Worm (Caenorhabditis elegans): ENCODE data around the gene R10E9.2.

Gene R10E9.2

DNA sequence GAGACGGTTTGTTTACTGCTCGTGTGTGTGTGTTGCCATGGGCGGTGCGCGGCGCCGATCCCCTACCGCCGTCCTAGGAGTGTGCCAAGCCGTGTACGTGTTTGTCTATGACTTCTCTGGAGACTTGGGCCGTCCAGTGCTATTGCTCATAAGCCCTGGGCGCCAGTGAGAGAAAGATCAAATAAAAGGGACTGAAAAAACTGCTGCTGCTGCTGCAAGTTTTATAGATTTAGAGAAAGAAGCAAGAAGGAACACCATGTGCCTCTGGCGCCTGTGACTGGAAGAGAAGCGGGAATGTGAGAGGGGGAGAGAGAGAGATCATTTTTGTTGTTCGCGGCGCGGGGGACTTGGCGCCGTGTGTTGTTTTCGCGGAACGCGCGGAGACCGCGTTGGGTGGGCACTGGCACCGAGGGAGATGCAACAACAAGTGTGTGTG lies 19.9 kb upstream of the R10E9.2 start:
- TF ChIP-seq ceh-36 (tag; optimal IDR thresholded peaks at IDR 0.05) (no peak), scrt-1 (GFP tag; IDR thresholded peaks at IDR 0.05) (no peak), tra-4 (tag; optimal IDR thresholded peaks at IDR 0.05) (no peak), ets-7 (tag; optimal IDR thresholded peaks at IDR 0.05) (no peak), hnd-1 (tag; optimal IDR thresholded peaks at IDR 0.05) (no peak), pes-1 (GFP tag; IDR thresholded peaks at IDR 0.05) (no peak), tbx-37 (GFP tag; conservative IDR thresholded peaks at IDR 0.05) (no peak), flt-1 (GFP tag; IDR thresholded peaks at IDR 0.05) (no peak), F13C5.2 (tag; optimal IDR thresholded peaks at IDR 0.05) (no peak), aly-1 (tag; optimal IDR thresholded peaks at IDR 0.05) (no peak), B0310.2 (tag; optimal IDR thresholded peaks at IDR 0.05) (no peak), ceh-13 (GFP tag; optimal IDR thresholded peaks at IDR 0.05) (no peak), tbx-11 (GFP tag; IDR thresholded peaks at IDR 0.05) (no peak)

DNA sequence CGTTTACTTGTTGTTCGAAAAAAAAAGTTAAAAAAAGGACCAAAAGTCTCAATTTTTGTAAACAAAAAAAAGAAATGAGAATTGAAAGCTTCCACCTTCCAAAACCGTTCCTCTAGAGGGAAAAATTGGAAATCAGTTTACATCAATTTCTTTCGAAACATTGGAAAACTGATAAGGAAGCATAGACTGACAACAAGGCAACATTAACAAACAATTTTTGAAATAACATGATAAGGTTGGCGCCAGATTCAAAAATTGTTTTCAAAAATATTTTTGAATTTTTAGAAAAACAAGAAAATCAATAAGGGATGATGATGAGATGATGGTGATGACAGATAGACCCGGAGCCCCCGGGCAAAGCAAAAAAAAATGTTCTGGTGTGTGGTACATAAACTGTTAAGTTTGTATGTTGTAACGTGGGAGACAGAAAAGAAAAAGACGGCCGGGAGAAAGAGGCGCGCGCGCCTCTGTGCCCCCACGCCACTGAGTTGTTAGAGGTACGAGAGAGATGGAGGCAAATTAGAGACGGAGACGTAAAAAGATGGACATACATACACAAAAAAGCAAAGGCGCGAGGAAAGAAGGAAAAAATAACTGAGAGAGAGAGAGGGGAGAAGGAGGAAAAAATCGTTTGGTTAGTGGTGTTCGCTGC lies 16.0 kb upstream of the R10E9.2 start:
- no peak for TF ChIP-seq sea-1 (GFP tag; conservative IDR thresholded peaks at IDR 0.05)
- no peak for TF ChIP-seq aly-1 (tag; optimal IDR thresholded peaks at IDR 0.05)
- TF ChIP-seq tbx-37 (GFP tag; conservative IDR thresholded peaks at IDR 0.05) = 0 out of 2 replicates have a peak, but pooled peaks have one; percentile 6

DNA sequence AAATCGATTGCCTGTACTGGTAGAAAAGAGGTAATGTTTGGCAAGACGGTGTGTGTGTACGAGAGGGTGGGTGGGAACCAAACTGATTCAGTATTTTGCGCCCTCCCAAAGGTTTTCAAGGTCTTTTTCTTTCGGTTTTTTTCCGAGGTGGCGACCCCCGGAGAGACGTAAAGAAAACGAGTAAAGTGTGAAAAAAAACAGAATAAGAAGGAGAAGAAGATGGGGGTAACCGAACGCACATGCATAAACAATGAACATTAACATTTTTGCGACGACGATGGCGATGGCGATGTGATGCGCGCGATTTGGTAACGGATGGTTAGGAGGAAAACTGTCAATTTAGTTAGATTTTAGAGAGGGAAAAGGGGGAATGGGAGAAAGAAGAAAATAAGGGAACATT lies 14.3 kb upstream of the R10E9.2 start:
- no peak for TF ChIP-seq ceh-36 (tag; optimal IDR thresholded peaks at IDR 0.05)
- TF ChIP-seq flt-1 (GFP tag; IDR thresholded peaks at IDR 0.05) = no peak

DNA sequence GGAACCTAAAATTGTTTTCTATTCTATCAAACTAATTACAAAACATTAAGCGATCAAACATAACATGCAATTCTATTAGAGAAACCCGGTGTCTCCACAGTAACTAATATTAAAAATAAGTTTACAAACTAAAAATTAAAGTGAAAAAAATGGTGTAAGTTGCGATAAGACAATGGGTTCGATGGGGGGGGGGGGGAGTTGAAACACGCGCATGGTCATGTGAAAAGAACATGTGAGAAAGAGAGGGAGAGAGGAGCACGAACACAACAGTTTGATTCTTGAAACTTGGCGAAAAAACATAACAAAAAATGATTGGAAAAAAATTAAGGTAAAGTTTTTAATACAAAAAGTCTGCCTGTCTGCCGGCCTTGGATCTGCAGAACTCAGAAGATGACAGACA lies 12.9 kb upstream of the R10E9.2 start:
- no peak for TF ChIP-seq B0310.2 (tag; optimal IDR thresholded peaks at IDR 0.05)
- TF ChIP-seq pes-1 (GFP tag; IDR thresholded peaks at IDR 0.05) = no peak
- TF ChIP-seq ama-1 (optimal IDR thresholded peaks at IDR 0.05) = no peak
- TF ChIP-seq tbx-11 (GFP tag; IDR thresholded peaks at IDR 0.05) = no peak
- no peak for TF ChIP-seq sea-1 (GFP tag; conservative IDR thresholded peaks at IDR 0.05)
- TF ChIP-seq hnd-1 (tag; optimal IDR thresholded peaks at IDR 0.05) = no peak
- no peak for TF ChIP-seq scrt-1 (GFP tag; IDR thresholded peaks at IDR 0.05)

DNA sequence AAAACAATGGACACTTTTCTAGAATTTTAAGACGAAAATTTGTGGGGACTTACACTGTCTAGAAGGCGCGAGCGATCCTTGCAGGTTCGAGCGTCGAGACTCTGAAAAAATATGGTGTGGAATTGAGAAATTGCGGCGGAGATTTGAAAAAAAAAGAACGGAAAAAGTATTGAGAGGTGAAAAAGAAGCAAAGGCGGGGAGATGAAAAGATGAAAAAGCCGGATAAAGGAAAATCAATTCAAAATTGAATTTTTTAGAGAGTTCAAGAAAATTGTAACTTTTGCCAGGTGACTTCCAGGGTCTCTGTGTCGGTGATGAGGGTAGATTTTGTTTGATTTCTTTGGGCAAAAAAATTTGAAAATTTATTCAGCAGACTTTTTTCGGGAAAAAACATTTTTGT lies 12.2 kb upstream of the R10E9.2 start, which contains the start of gene msi-1:
Gene msi-1, minus strand, starts transcription at position 101 of the 400 bp plus-strand sequence.
- TF ChIP-seq pes-1 (GFP tag; IDR thresholded peaks at IDR 0.05) (no peak), ceh-36 (tag; optimal IDR thresholded peaks at IDR 0.05) (no peak), scrt-1 (GFP tag; IDR thresholded peaks at IDR 0.05) (no peak), hmbx-1 (tag; optimal IDR thresholded peaks at IDR 0.05) (no peak), tbx-37 (GFP tag; conservative IDR thresholded peaks at IDR 0.05) (no peak), B0310.2 (tag; optimal IDR thresholded peaks at IDR 0.05) (no peak)

DNA sequence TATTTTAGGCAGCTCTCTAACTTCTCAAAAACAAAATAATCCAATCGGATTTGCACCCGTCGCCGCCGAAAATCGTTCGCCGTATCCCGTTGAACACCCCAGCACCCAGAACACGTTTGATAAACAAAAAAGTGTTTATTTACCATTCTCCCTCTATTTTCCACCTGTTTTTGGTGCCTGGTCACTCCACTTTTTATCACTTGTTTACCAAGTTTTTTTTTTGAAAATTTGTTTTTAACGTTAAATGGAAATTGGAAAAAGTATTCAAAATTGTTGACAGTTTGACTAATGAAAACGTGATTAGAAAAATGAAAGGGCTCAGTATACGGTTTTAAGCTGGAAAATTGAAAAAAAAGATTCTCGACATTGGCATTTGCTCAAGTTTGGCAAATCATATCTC lies 10.9 kb upstream of the R10E9.2 start:
- TF ChIP-seq hnd-1 (tag; optimal IDR thresholded peaks at IDR 0.05) = no peak
- TF ChIP-seq scrt-1 (GFP tag; IDR thresholded peaks at IDR 0.05) = no peak
- no peak for TF ChIP-seq sea-1 (GFP tag; conservative IDR thresholded peaks at IDR 0.05)
- no peak for TF ChIP-seq tbx-37 (GFP tag; conservative IDR thresholded peaks at IDR 0.05)
- TF ChIP-seq ama-1 (optimal IDR thresholded peaks at IDR 0.05) = no peak
- no peak for TF ChIP-seq ceh-13 (GFP tag; optimal IDR thresholded peaks at IDR 0.05)
- TF ChIP-seq flt-1 (GFP tag; IDR thresholded peaks at IDR 0.05) = no peak
- TF ChIP-seq tra-4 (tag; optimal IDR thresholded peaks at IDR 0.05) = no peak
- TF ChIP-seq tbx-11 (GFP tag; IDR thresholded peaks at IDR 0.05) = no peak
- TF ChIP-seq ceh-36 (tag; optimal IDR thresholded peaks at IDR 0.05) = no peak
- TF ChIP-seq ets-7 (tag; optimal IDR thresholded peaks at IDR 0.05) = no peak
- TF ChIP-seq B0310.2 (tag; optimal IDR thresholded peaks at IDR 0.05) = no peak
- TF ChIP-seq F13C5.2 (tag; optimal IDR thresholded peaks at IDR 0.05) = no peak
- no peak for TF ChIP-seq pes-1 (GFP tag; IDR thresholded peaks at IDR 0.05)
- TF ChIP-seq aly-1 (tag; optimal IDR thresholded peaks at IDR 0.05) = no peak
- TF ChIP-seq hmg-4 (GFP tag; optimal IDR thresholded peaks at IDR 0.05) = no peak
- TF ChIP-seq hmbx-1 (tag; optimal IDR thresholded peaks at IDR 0.05) = no peak

DNA sequence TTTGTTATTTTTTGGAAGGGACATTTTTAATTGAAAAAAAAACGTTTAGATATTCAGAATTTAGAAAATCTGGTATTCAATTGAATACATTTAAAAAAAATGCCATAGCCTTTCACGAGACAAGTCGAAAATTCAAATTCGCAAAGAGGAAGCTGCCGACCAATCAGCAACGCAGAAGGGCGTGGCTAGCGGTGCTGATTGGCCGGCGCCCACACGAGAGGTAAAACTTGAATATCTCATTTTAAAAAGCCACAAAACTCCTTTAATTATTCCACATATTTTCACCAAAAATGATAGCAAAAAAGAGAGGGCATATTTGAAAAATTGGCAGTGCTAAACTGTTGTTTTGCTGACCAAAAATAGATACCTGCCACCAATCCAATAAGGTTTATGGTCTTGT lies 10.4 kb upstream of the R10E9.2 start:
- TF ChIP-seq F13C5.2 (tag; optimal IDR thresholded peaks at IDR 0.05) (no peak), hmg-4 (GFP tag; optimal IDR thresholded peaks at IDR 0.05) (no peak)

DNA sequence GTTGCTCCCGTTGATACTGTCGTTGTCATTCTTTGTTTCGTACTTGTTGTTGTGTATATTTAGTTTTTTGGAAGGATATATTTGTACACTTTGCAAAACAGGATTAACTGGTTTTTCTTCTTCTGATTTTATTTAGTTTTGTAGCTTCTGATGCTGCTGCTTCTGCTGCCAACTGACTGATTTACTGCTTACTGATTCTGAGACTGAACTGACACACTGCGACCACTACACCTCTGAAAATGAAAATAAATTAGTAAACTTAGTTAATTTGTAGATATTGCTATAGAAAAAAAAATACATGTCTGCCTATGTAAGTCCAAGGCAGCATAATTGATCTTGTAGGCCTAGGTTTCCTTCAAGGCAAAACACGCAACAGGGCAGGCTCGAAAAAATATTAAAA lies 8.6 kb upstream of the R10E9.2 start, which contains the start of gene R10E9.4:
Gene R10E9.4, minus strand, starts transcription at position 101 of the 400 bp plus-strand sequence.
- TF ChIP-seq scrt-1 (GFP tag; IDR thresholded peaks at IDR 0.05) (no peak), hmg-4 (GFP tag; optimal IDR thresholded peaks at IDR 0.05) (no peak), flt-1 (GFP tag; IDR thresholded peaks at IDR 0.05) (no peak), tbx-37 (GFP tag; conservative IDR thresholded peaks at IDR 0.05) (no peak), hnd-1 (tag; optimal IDR thresholded peaks at IDR 0.05) (no peak), hmbx-1 (tag; optimal IDR thresholded peaks at IDR 0.05) (no peak), sea-1 (GFP tag; conservative IDR thresholded peaks at IDR 0.05) (no peak), tbx-11 (GFP tag; IDR thresholded peaks at IDR 0.05) (no peak), F13C5.2 (tag; optimal IDR thresholded peaks at IDR 0.05) (no peak), ama-1 (optimal IDR thresholded peaks at IDR 0.05) (no peak), ets-7 (tag; optimal IDR thresholded peaks at IDR 0.05) (no peak), tra-4 (tag; optimal IDR thresholded peaks at IDR 0.05) (no peak), ceh-13 (GFP tag; optimal IDR thresholded peaks at IDR 0.05) (no peak), B0310.2 (tag; optimal IDR thresholded peaks at IDR 0.05) (no peak), ceh-36 (tag; optimal IDR thresholded peaks at IDR 0.05) (no peak), aly-1 (tag; optimal IDR thresholded peaks at IDR 0.05) (no peak), pes-1 (GFP tag; IDR thresholded peaks at IDR 0.05) (no peak)

Data from whole organism, early embryonic.